Fruit fly (Drosophila melanogaster) whole organism, embryonic: ENCODE results near the gene CG13876.

Source experiments
- CG10274 ChIP-seq: fragments of 200-800 bp; sonication (Bioruptor generic); optimal IDR thresholded peaks from 3 replicates; lab custom pipeline; 2017; ENCODE audit warnings: missing biosample characterization, mild to moderate bottlenecking, missing genetic modification characterization
- CG12299 ChIP-seq: fragments of 200-800 bp; sonication (Bioruptor generic); optimal IDR thresholded peaks from 2 replicates; lab custom pipeline; 2018; ENCODE audit warnings: missing biosample characterization, mild to moderate bottlenecking, missing genetic modification characterization
- CG13424 ChIP-seq: fragments of 200-800 bp; sonication (Bioruptor generic); optimal IDR thresholded peaks from 2 replicates; lab custom pipeline; 2019; ENCODE audit warnings: missing biosample characterization, mild to moderate bottlenecking, missing genetic modification characterization, moderate library complexity
- CG13775 ChIP-seq: fragments of 200-800 bp; sonication (Bioruptor generic); optimal IDR thresholded peaks from 3 replicates; lab custom pipeline; 2017; ENCODE audit warnings: missing biosample characterization, mild to moderate bottlenecking, missing genetic modification characterization
- CG15269 ChIP-seq: fragments of 200-800 bp; sonication (Bioruptor generic); optimal IDR thresholded peaks from 2 replicates; lab custom pipeline; 2018; ENCODE audit warnings: missing biosample characterization, mild to moderate bottlenecking, missing genetic modification characterization, moderate library complexity
- CG17568 ChIP-seq: fragments of 200-800 bp; sonication (Bioruptor generic); optimal IDR thresholded peaks from 2 replicates; lab custom pipeline; 2018; ENCODE audit warnings: missing biosample characterization, mild to moderate bottlenecking, missing genetic modification characterization, moderate library complexity
- CG1832 ChIP-seq: fragments of 200-800 bp; sonication (Bioruptor generic); optimal IDR thresholded peaks from 2 replicates; lab custom pipeline; 2017; ENCODE audit warnings: missing biosample characterization, mild to moderate bottlenecking, missing genetic modification characterization, inconsistent platforms
- CG30020 ChIP-seq: fragments of 200-800 bp; optimal IDR thresholded peaks from 2 replicates; lab custom pipeline; 2019; ENCODE audit warnings: missing biosample characterization, mild to moderate bottlenecking, missing genetic modification characterization, moderate library complexity
- CG30403 ChIP-seq: fragments of 200-800 bp; sonication (Bioruptor generic); optimal IDR thresholded peaks from 3 replicates; lab custom pipeline; 2016; ENCODE audit warnings: missing biosample characterization, missing genetic modification characterization
- CG31441 ChIP-seq: fragments of 200-800 bp; sonication (Bioruptor generic); IDR thresholded peaks from 2 replicates; pipeline ENCODE4 v1.3.6; 2022; ENCODE audit warnings: missing biosample characterization, missing genetic modification characterization
- CG3847 ChIP-seq: fragments of 200-800 bp; sonication (Bioruptor generic); IDR thresholded peaks from 2 replicates; pipeline ENCODE4 v1.3.6; 2022; ENCODE audit warnings: missing biosample characterization, missing genetic modification characterization
- CG6683 ChIP-seq: fragments of 200-800 bp; sonication (Bioruptor generic); optimal IDR thresholded peaks from 2 replicates; lab custom pipeline; 2017; ENCODE audit warnings: missing biosample characterization, mild to moderate bottlenecking, missing genetic modification characterization, missing genetic modification reagents
- CG7372 ChIP-seq: fragments of 200-800 bp; sonication (Bioruptor generic); IDR thresholded peaks from 2 replicates; pipeline ENCODE4 v1.3.6; 2022; ENCODE audit warnings: missing biosample characterization, missing genetic modification characterization
- CG7963 ChIP-seq: fragments of 200-800 bp; sonication (Bioruptor generic); IDR thresholded peaks from 3 replicates; pipeline ENCODE4 v1.3.6; 2022; ENCODE audit warnings: missing biosample characterization, missing genetic modification characterization; ENCODE audit not compliant: partially characterized antibody
- CG8089 ChIP-seq: fragments of 200-800 bp; sonication (Bioruptor generic); optimal IDR thresholded peaks from 3 replicates; lab custom pipeline; 2016; ENCODE audit warnings: missing biosample characterization, missing genetic modification characterization
- CG9817 ChIP-seq: fragments of 200-800 bp; sonication (Bioruptor generic); optimal IDR thresholded peaks from 2 replicates; lab custom pipeline; 2018; ENCODE audit warnings: missing biosample characterization, mild to moderate bottlenecking, missing genetic modification characterization, moderate library complexity
- E2f1 ChIP-seq: fragments of 200-800 bp; sonication (Bioruptor generic); IDR thresholded peaks from 2 replicates; pipeline ENCODE4 v1.3.6; 2022; ENCODE audit warnings: missing biosample characterization, missing genetic modification characterization
- E2f2 ChIP-seq: fragments of 200-800 bp; sonication (Bioruptor generic); IDR thresholded peaks from 2 replicates; pipeline ENCODE4 v1.3.6; 2022; ENCODE audit warnings: missing biosample characterization, missing genetic modification characterization
- HmgZ ChIP-seq: fragments of 200-800 bp; sonication (Bioruptor generic); optimal IDR thresholded peaks from 2 replicates; lab custom pipeline; 2018; ENCODE audit warnings: missing biosample characterization, mild to moderate bottlenecking, missing genetic modification characterization
- MTF-1 ChIP-seq: fragments of 200-800 bp; sonication (Bioruptor generic); optimal IDR thresholded peaks from 2 replicates; lab custom pipeline; 2018; ENCODE audit warnings: missing biosample characterization, mild to moderate bottlenecking, missing genetic modification characterization, borderline replicate concordance
- PHDP ChIP-seq: fragments of 200-800 bp; sonication (Bioruptor generic); optimal IDR thresholded peaks from 3 replicates; lab custom pipeline; 2018; ENCODE audit warnings: missing biosample characterization, mild to moderate bottlenecking, missing genetic modification characterization, moderate library complexity
- Ptx1 ChIP-seq: fragments of 200-800 bp; sonication (Bioruptor generic); IDR thresholded peaks from 2 replicates; pipeline ENCODE4 v1.3.6; 2022; ENCODE audit warnings: missing biosample characterization, missing genetic modification characterization
- Sry-β ChIP-seq: fragments of 200-800 bp; sonication (Bioruptor generic); optimal IDR thresholded peaks from 2 replicates; lab custom pipeline; 2018; ENCODE audit warnings: missing biosample characterization, mild to moderate bottlenecking, missing genetic modification characterization, moderate library complexity
- Sry-δ ChIP-seq: fragments of 200-800 bp; sonication (Bioruptor generic); optimal IDR thresholded peaks from 2 replicates; lab custom pipeline; 2016; ENCODE audit warnings: missing biosample characterization, missing genetic modification characterization
- Stat92E ChIP-seq, 3 experiments: fragments of >200 bp in 2 of 3; fragments of 200-800 bp in 1 of 3; sonication (Bioruptor generic) in 1 of 3; optimal IDR thresholded peaks; 2 replicates each; lab custom pipeline; 2017 to 2019; ENCODE audit warnings: missing biosample characterization in 3 of 3, missing genetic modification characterization in 3 of 3, mild to moderate bottlenecking in 1 of 3, moderate library complexity in 1 of 3
- Trl ChIP-seq, 3 experiments: fragments of >200 bp in 2 of 3; fragments of 200-800 bp in 1 of 3; sonication (Bioruptor generic) in 1 of 3; optimal IDR thresholded peaks; 2 replicates in 1 of 3; 3 replicates in 2 of 3; lab custom pipeline; 2016 to 2017; ENCODE audit warnings: missing biosample characterization in 1 of 3, missing genetic modification characterization in 1 of 3
- ara ChIP-seq: fragments of 200-800 bp; sonication (Bioruptor generic); IDR thresholded peaks from 2 replicates; pipeline ENCODE4 v1.3.6; 2022; ENCODE audit warnings: missing biosample characterization, missing genetic modification characterization
- az2 ChIP-seq: fragments of 200-800 bp; sonication (Bioruptor generic); optimal IDR thresholded peaks from 3 replicates; lab custom pipeline; 2016; ENCODE audit warnings: missing biosample characterization, missing genetic modification characterization
- crp ChIP-seq, 2 experiments: fragments of 200-800 bp; sonication (Bioruptor generic); optimal IDR thresholded peaks; 2 replicates in 1 of 2; 3 replicates in 1 of 2; lab custom pipeline; 2017; ENCODE audit warnings: missing biosample characterization in 2 of 2, missing genetic modification characterization in 2 of 2, mild to moderate bottlenecking in 1 of 2, moderate library complexity in 1 of 2
- dysf ChIP-seq: fragments of 200-800 bp; sonication (Bioruptor generic); IDR thresholded peaks from 3 replicates; pipeline ENCODE4 v1.3.6; 2022; ENCODE audit warnings: missing biosample characterization, missing genetic modification characterization
- gce ChIP-seq: fragments of 200-800 bp; sonication (Bioruptor generic); IDR thresholded peaks from 3 replicates; pipeline ENCODE4 v1.3.6; 2022; ENCODE audit warnings: missing biosample characterization, missing genetic modification characterization
- grau ChIP-seq: fragments of 200-800 bp; optimal IDR thresholded peaks from 3 replicates; lab custom pipeline; 2019; ENCODE audit warnings: missing biosample characterization, mild to moderate bottlenecking, missing genetic modification characterization, moderate library complexity
- gt ChIP-seq: fragments of 200-800 bp; sonication (Bioruptor generic); IDR thresholded peaks from 2 replicates; pipeline ENCODE4 v1.3.6; 2022; ENCODE audit warnings: missing biosample characterization, missing genetic modification characterization
- hkb ChIP-seq, 2 experiments: fragments of 200-800 bp in 1 of 2; fragments of >200 bp in 1 of 2; sonication (Bioruptor generic) in 1 of 2; IDR thresholded peaks in 1 of 2; optimal IDR thresholded peaks in 1 of 2; 2 replicates each; pipeline versions ENCODE4 v1.3.6 to Lab custom; 2017 to 2022; ENCODE audit warnings: missing biosample characterization in 1 of 2, missing genetic modification characterization in 1 of 2
- kah ChIP-seq: fragments of 200-800 bp; sonication (Bioruptor generic); optimal IDR thresholded peaks from 2 replicates; lab custom pipeline; 2018; ENCODE audit warnings: missing biosample characterization, mild to moderate bottlenecking, missing genetic modification characterization
- luna ChIP-seq: fragments of 200-800 bp; sonication (Bioruptor generic); optimal IDR thresholded peaks from 2 replicates; lab custom pipeline; 2016; ENCODE audit warnings: missing biosample characterization, missing genetic modification characterization
- mirr ChIP-seq: fragments of 200-800 bp; sonication (Bioruptor generic); optimal IDR thresholded peaks from 3 replicates; lab custom pipeline; 2018; ENCODE audit warnings: missing biosample characterization, mild to moderate bottlenecking, missing genetic modification characterization
- oc ChIP-seq: fragments of 200-800 bp; sonication (Bioruptor generic); optimal IDR thresholded peaks from 2 replicates; lab custom pipeline; 2018; ENCODE audit warnings: missing biosample characterization, mild to moderate bottlenecking, missing genetic modification characterization, moderate library complexity
- pb ChIP-seq: fragments of 200-800 bp; sonication (Bioruptor generic); optimal IDR thresholded peaks from 3 replicates; lab custom pipeline; 2016; ENCODE audit warnings: missing biosample characterization, missing genetic modification characterization
- rib ChIP-seq: fragments of 200-800 bp; sonication (Bioruptor generic); IDR thresholded peaks from 2 replicates; pipeline ENCODE4 v1.3.6; 2022; ENCODE audit warnings: missing biosample characterization, missing genetic modification characterization
- sd ChIP-seq: fragments of 200-800 bp; sonication (Bioruptor generic); optimal IDR thresholded peaks from 3 replicates; lab custom pipeline; 2018; ENCODE audit warnings: missing biosample characterization, mild to moderate bottlenecking, missing genetic modification characterization, moderate library complexity
- sens ChIP-seq: fragments of 200-800 bp; sonication (Bioruptor generic); peaks from one replicate; lab custom pipeline; 2016; ENCODE audit warnings: missing biosample characterization, missing genetic modification characterization
- seq ChIP-seq: fragments of 200-800 bp; sonication (Bioruptor generic); IDR thresholded peaks from 2 replicates; pipeline ENCODE4 v1.3.6; 2022; ENCODE audit warnings: missing biosample characterization, missing genetic modification characterization
- shn ChIP-seq: fragments of 200-800 bp; sonication (Bioruptor generic); optimal IDR thresholded peaks from 3 replicates; lab custom pipeline; 2016; ENCODE audit warnings: missing biosample characterization, missing genetic modification characterization
- slou ChIP-seq: fragments of 200-800 bp; sonication (Bioruptor generic); optimal IDR thresholded peaks from 3 replicates; lab custom pipeline; 2016; ENCODE audit warnings: missing biosample characterization, missing genetic modification characterization
- slp2 ChIP-seq: fragments of 200-800 bp; sonication (Bioruptor generic); optimal IDR thresholded peaks from 2 replicates; lab custom pipeline; 2016; ENCODE audit warnings: missing biosample characterization, missing genetic modification characterization
- stc ChIP-seq: fragments of 200-800 bp; sonication (Bioruptor generic); IDR thresholded peaks from 2 replicates; pipeline ENCODE4 v1.3.6; 2022; ENCODE audit warnings: missing biosample characterization, missing genetic modification characterization
- tna ChIP-seq: fragments of 200-800 bp; sonication (Bioruptor generic); IDR thresholded peaks from 2 replicates; pipeline ENCODE4 v1.3.6; 2022; ENCODE audit warnings: missing biosample characterization, missing genetic modification characterization; ENCODE audit not compliant: partially characterized antibody
- unc-4 ChIP-seq: fragments of 200-800 bp; sonication (Bioruptor generic); IDR thresholded peaks from 2 replicates; pipeline ENCODE4 v1.3.6; 2022; ENCODE audit warnings: missing biosample characterization, missing genetic modification characterization; ENCODE audit not compliant: partially characterized antibody
- unpg ChIP-seq: fragments of 200-800 bp; sonication (Bioruptor generic); optimal IDR thresholded peaks from 3 replicates; lab custom pipeline; 2018; ENCODE audit warnings: missing biosample characterization, mild to moderate bottlenecking, missing genetic modification characterization, moderate library complexity
- wor ChIP-seq: fragments of 200-800 bp; sonication (Bioruptor generic); IDR thresholded peaks from 2 replicates; pipeline ENCODE4 v1.3.6; 2022; ENCODE audit warnings: missing biosample characterization, missing genetic modification characterization

CG13876 gene

DNA sequence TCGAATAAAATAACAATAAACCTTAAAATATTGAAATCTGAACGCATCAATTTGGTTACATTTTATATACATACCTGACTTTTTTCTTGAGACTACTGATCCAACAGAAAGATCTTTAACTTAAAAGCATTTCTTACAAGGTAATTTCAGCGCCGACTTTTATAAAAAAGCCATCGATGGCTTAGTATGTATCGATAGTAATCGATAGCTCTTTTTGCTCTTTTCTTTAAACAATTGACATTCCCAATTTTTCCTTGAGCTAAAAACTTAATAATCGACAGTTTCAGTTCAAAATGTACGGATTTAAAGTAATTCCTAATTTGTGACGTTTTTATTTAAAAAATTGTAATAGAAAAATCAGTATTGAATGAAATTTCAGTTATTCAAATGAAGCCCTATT, 31.4 kb upstream of the CG13876 start (continued):
- TF ChIP-seq CG1832 (GFP tag; lab: Kevin White, UChicago): no peak
- no peak for TF ChIP-seq luna (GFP tag; lab: Kevin White, UChicago)
- TF ChIP-seq oc (tag; lab: Kevin White, UChicago): no peak
- TF ChIP-seq shn (GFP tag; lab: Kevin White, UChicago): no peak
- no peak for TF ChIP-seq slou (GFP tag; lab: Kevin White, UChicago)
- no peak for TF ChIP-seq unpg (GFP tag; lab: Kevin White, UChicago)
- TF ChIP-seq CG6683 (GFP tag; lab: Kevin White, UChicago): no peak
- no peak for TF ChIP-seq MTF-1 (GFP tag; lab: Kevin White, UChicago)
- TF ChIP-seq Trl (optimal IDR thresholded peaks at IDR 0.05; lab: Kevin White, UChicago): no peak
- TF ChIP-seq Trl (GFP tag; optimal IDR thresholded peaks at IDR 0.05; lab: Kevin White, UChicago): no peak
- no peak for TF ChIP-seq E2f1 (GFP tag; lab: Robert Waterston, UW)
- TF ChIP-seq CG31441 (GFP tag; lab: Robert Waterston, UW): no peak
- TF ChIP-seq CG12299 (tag; lab: Kevin White, UChicago): no peak
- no peak for TF ChIP-seq crp (GFP tag; optimal IDR thresholded peaks at IDR 0.05; lab: Kevin White, UChicago)
- TF ChIP-seq mirr: no peak
- no peak for TF ChIP-seq CG15269 (tag; lab: Kevin White, UChicago)
- TF ChIP-seq wor: no peak
- no peak for TF ChIP-seq dysf
- no peak for TF ChIP-seq slp2 (GFP tag; lab: Kevin White, UChicago)
- TF ChIP-seq CG8089 (GFP tag; lab: Kevin White, UChicago): no peak
- peak; percentile 70 for TF ChIP-seq sens
- no peak for TF ChIP-seq Stat92E (GFP tag; optimal IDR thresholded peaks at IDR 0.05; lab: Kevin White, UChicago)
- no peak for TF ChIP-seq ara (GFP tag; lab: Robert Waterston, UW)
- no peak for TF ChIP-seq az2 (GFP tag; lab: Kevin White, UChicago)
- TF ChIP-seq CG7963 (GFP tag; lab: Robert Waterston, UW): peak; percentile 79
- peak; percentile 88 for TF ChIP-seq E2f2
- TF ChIP-seq kah (GFP tag; lab: Kevin White, UChicago): no peak
- peak; percentile 93 for TF ChIP-seq unc-4 (GFP tag; lab: Robert Waterston, UW)
- TF ChIP-seq CG9817 (tag; lab: Kevin White, UChicago): no peak
- TF ChIP-seq gce (GFP tag; lab: Robert Waterston, UW): no peak
- no peak for TF ChIP-seq rib (GFP tag; lab: Robert Waterston, UW)
- peak; percentile 21 for TF ChIP-seq HmgZ (tag; lab: Kevin White, UChicago)
- TF ChIP-seq CG30020 (tag; lab: Kevin White, UChicago): peak; percentile 2
- TF ChIP-seq hkb (optimal IDR thresholded peaks at IDR 0.05; lab: Kevin White, UChicago): no peak
- no peak for TF ChIP-seq hkb (GFP tag; IDR thresholded peaks at IDR 0.05; lab: Robert Waterston, UW)
- TF ChIP-seq Ptx1 (GFP tag; lab: Robert Waterston, UW): no peak
- peak; percentile 18 for TF ChIP-seq PHDP (tag; lab: Kevin White, UChicago)
- TF ChIP-seq CG30403 (GFP tag; lab: Kevin White, UChicago): no peak
- TF ChIP-seq CG7372 (GFP tag; lab: Robert Waterston, UW): no peak
- peak; percentile 88 for TF ChIP-seq tna (GFP tag; lab: Robert Waterston, UW)
- no peak for TF ChIP-seq Sry-β (GFP tag; lab: Kevin White, UChicago)
- peak; percentile 86 for TF ChIP-seq Sry-δ (GFP tag; lab: Kevin White, UChicago)
- no peak for TF ChIP-seq CG17568 (GFP tag; lab: Kevin White, UChicago)
- no peak for TF ChIP-seq pb
- TF ChIP-seq CG13775 (GFP tag; lab: Kevin White, UChicago): no peak
- no peak for TF ChIP-seq CG10274 (GFP tag; lab: Kevin White, UChicago)
- no peak for TF ChIP-seq CG3847 (GFP tag; lab: Robert Waterston, UW)
- peak; percentile 21 for TF ChIP-seq grau (tag; lab: Kevin White, UChicago)
- no peak for TF ChIP-seq stc (GFP tag; lab: Robert Waterston, UW)
- TF ChIP-seq CG13424 (tag; lab: Kevin White, UChicago): no peak
- TF ChIP-seq seq (GFP tag; lab: Robert Waterston, UW): no peak
- TF ChIP-seq gt (GFP tag; lab: Robert Waterston, UW): no peak
- TF ChIP-seq sd (tag; lab: Kevin White, UChicago): peak; percentile 55
